Worm (Caenorhabditis elegans) whole organism, young adult: ENCODE measurements around the gene rpn-7.

Source experiments
- atf-7 ChIP-seq: sonication (generic microtip); optimal IDR thresholded peaks from 2 replicates; lab custom pipeline; 2017; ENCODE audit warnings: mild to moderate bottlenecking, missing genetic modification characterization, missing compliant biosample characterization
- bed-2 ChIP-seq: fragments of 200-800 bp; sonication (Bioruptor generic); IDR thresholded peaks from 2 replicates; pipeline ENCODE4 v1.3.6; 2022; ENCODE audit warnings: missing genetic modification reagents, missing genetic modification characterization, missing compliant biosample characterization
- ccch-3 ChIP-seq: fragments of 200-800 bp; sonication (Bioruptor generic); optimal IDR thresholded peaks from 2 replicates; lab custom pipeline; 2018; ENCODE audit warnings: mild to moderate bottlenecking, missing genetic modification characterization, missing compliant biosample characterization
- ceh-100 ChIP-seq: fragments of 200-800 bp; sonication (Bioruptor generic); IDR thresholded peaks from 2 replicates; pipeline ENCODE4 v1.3.6; 2022; ENCODE audit warnings: missing genetic modification reagents, missing genetic modification characterization, missing compliant biosample characterization
- hmg-1.2 ChIP-seq: fragments of 200-800 bp; sonication (Bioruptor generic); IDR thresholded peaks from 2 replicates; pipeline ENCODE4 v1.3.6; 2022; ENCODE audit warnings: missing genetic modification reagents, missing genetic modification characterization, missing compliant biosample characterization
- lin-40 ChIP-seq: sonication (generic microtip); optimal IDR thresholded peaks from 2 replicates; lab custom pipeline; 2016; ENCODE audit warnings: missing genetic modification characterization, mild to moderate bottlenecking, missing compliant biosample characterization, missing genotype, missing genetic modification reagents

ce11 chrIV:9319080-9319479 is 2.6 kb downstream of the rpn-7 start, which contains the start of the genes F49C12.11 and nemt-1:
- TF ChIP-seq ceh-100: no peak
- no peak for TF ChIP-seq hmg-1.2 (GFP tag; lab: Robert Waterston, UW)
- no peak for TF ChIP-seq bed-2 (GFP tag; lab: Robert Waterston, UW)
- no peak for TF ChIP-seq atf-7 (tag; lab: Kevin White, UChicago)
- TF ChIP-seq ccch-3: no peak
- no peak for TF ChIP-seq lin-40 (tag; lab: Kevin White, UChicago)
